Fruit fly (Drosophila melanogaster) whole organism, prepupa: ENCODE measurements around the gene CG13471.

Experiments used
- CG11294 ChIP-seq: fragments of 200-800 bp; sonication (Bioruptor generic); IDR thresholded peaks from 2 replicates; pipeline ENCODE4 v1.3.6; 2022; ENCODE audit warnings: missing biosample characterization, missing genetic modification characterization
- CG3919 ChIP-seq: fragments of 200-800 bp; sonication (Bioruptor generic); optimal IDR thresholded peaks from 3 replicates; lab custom pipeline; 2016; ENCODE audit warnings: missing biosample characterization, missing genetic modification characterization
- CG6854 ChIP-seq: fragments of 200-800 bp; sonication (Bioruptor generic); optimal IDR thresholded peaks from 2 replicates; lab custom pipeline; 2017; ENCODE audit warnings: missing biosample characterization, mild to moderate bottlenecking, missing genetic modification characterization
- Eip93F ChIP-seq: fragments of 200-800 bp; sonication (Bioruptor generic); optimal IDR thresholded peaks from 2 replicates; lab custom pipeline; 2016; ENCODE audit warnings: missing biosample characterization, mild to moderate bottlenecking, missing genetic modification characterization
- Sox102F ChIP-seq: fragments of 200-800 bp; sonication (Bioruptor generic); optimal IDR thresholded peaks from 2 replicates; lab custom pipeline; 2016; ENCODE audit warnings: missing biosample characterization, mild to moderate bottlenecking, missing genetic modification characterization
- Sox14 ChIP-seq: fragments of 200-800 bp; sonication (Bioruptor generic); optimal IDR thresholded peaks from 3 replicates; lab custom pipeline; 2016; ENCODE audit warnings: missing biosample characterization, missing genetic modification characterization
- cyc ChIP-seq: fragments of 200-800 bp; sonication (Bioruptor generic); optimal IDR thresholded peaks from 3 replicates; lab custom pipeline; 2016; ENCODE audit warnings: missing biosample characterization, missing genetic modification characterization
- dac ChIP-seq: fragments of 200-800 bp; sonication (Bioruptor generic); optimal IDR thresholded peaks from 2 replicates; lab custom pipeline; 2017; ENCODE audit warnings: missing biosample characterization, mild to moderate bottlenecking, missing genetic modification characterization
- eg ChIP-seq: fragments of 200-800 bp; sonication (Bioruptor generic); IDR thresholded peaks from 3 replicates; pipeline ENCODE4 v1.3.6; 2022; ENCODE audit warnings: missing biosample characterization, missing genetic modification characterization
- esn ChIP-seq: fragments of 200-800 bp; sonication (Bioruptor generic); optimal IDR thresholded peaks from 2 replicates; lab custom pipeline; 2016; ENCODE audit warnings: missing biosample characterization, mild to moderate bottlenecking, missing genetic modification characterization, moderate library complexity

DNA sequence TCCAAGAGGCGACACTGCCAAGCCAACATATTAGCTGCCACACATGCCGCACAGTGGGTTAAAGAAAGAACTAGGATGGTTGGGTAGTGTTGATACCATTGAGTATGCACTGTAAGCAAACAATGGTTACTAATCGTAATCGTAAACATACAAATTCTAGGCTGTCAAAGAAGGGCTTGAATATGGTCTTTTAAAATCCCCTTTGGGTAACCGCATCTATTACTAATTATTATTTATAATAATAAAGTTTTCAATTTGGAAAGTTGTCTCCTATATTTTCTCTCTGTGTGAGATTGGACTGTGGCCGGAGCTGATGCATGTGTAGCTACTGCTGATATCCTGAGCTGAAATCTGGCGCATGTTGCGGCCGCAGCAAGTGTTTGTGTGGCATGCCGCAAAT is 1.5 kb downstream of the CG13471 start:
- TF ChIP-seq Sox14 (GFP tag; lab: Kevin White, UChicago) (no peak), esn (GFP tag; lab: Kevin White, UChicago) (no peak), Sox102F (GFP tag; lab: Kevin White, UChicago) (no peak), cyc (no peak), CG3919 (GFP tag; lab: Kevin White, UChicago) (peak; percentile 33), Eip93F (GFP tag; lab: Kevin White, UChicago) (no peak), CG6854 (no peak), eg (GFP tag; lab: Robert Waterston, UW) (peak; percentile 56; the same call in 1 of the 3 replicates), dac (GFP tag; lab: Kevin White, UChicago) (no peak), CG11294 (GFP tag; lab: Robert Waterston, UW) (no peak)
